Fruit fly (Drosophila melanogaster) whole organism, pupa: Measurements from ENCODE around the gene CG3764.

ENCODE experiments used
- CG10348 ChIP-seq: fragments of 200-800 bp; sonication (Bioruptor generic); IDR thresholded peaks from 2 replicates; pipeline ENCODE4 v1.3.6; 2022; ENCODE audit warnings: missing biosample characterization, missing genetic modification characterization
- CG12605 ChIP-seq: fragments of 200-800 bp; sonication (Bioruptor generic); IDR thresholded peaks from 2 replicates; pipeline ENCODE4 v1.3.6; 2022; ENCODE audit warnings: missing biosample characterization, missing genetic modification characterization
- CG13204 ChIP-seq: fragments of 200-800 bp; sonication (Bioruptor generic); optimal IDR thresholded peaks from 2 replicates; lab custom pipeline; 2018; ENCODE audit warnings: missing biosample characterization, mild to moderate bottlenecking, missing genetic modification characterization, moderate library complexity
- CG14655 ChIP-seq: fragments of 200-800 bp; sonication (Bioruptor generic); optimal IDR thresholded peaks from 3 replicates; lab custom pipeline; 2017; ENCODE audit warnings: mild to moderate bottlenecking, missing biosample characterization, missing genetic modification reagents, missing genetic modification characterization
- CG15710 ChIP-seq: fragments of 200-800 bp; sonication (Bioruptor generic); optimal IDR thresholded peaks from 2 replicates; lab custom pipeline; 2018; ENCODE audit warnings: missing biosample characterization, mild to moderate bottlenecking, missing genetic modification characterization, moderate library complexity
- CG17806 ChIP-seq: fragments of 200-800 bp; sonication (Bioruptor generic); optimal IDR thresholded peaks from 2 replicates; lab custom pipeline; 2018; ENCODE audit warnings: missing biosample characterization, mild to moderate bottlenecking, missing genetic modification characterization, moderate library complexity
- CG32121 ChIP-seq: fragments of 200-800 bp; sonication (Bioruptor generic); IDR thresholded peaks from 2 replicates; pipeline ENCODE4 v1.3.6; 2022; ENCODE audit warnings: missing biosample characterization, missing genetic modification characterization
- CG34367 ChIP-seq: fragments of 200-800 bp; sonication (Bioruptor generic); optimal IDR thresholded peaks from 2 replicates; lab custom pipeline; 2018; ENCODE audit warnings: missing biosample characterization, mild to moderate bottlenecking, missing genetic modification characterization
- CG4496 ChIP-seq: fragments of 200-800 bp; sonication (Bioruptor generic); IDR thresholded peaks from 3 replicates; pipeline ENCODE4 v1.3.6; 2022; ENCODE audit warnings: missing biosample characterization, missing genetic modification characterization
- CG8159 ChIP-seq: fragments of 200-800 bp; sonication (Bioruptor generic); optimal IDR thresholded peaks from 3 replicates; lab custom pipeline; 2018; ENCODE audit warnings: missing biosample characterization, mild to moderate bottlenecking, missing genetic modification characterization, moderate library complexity
- CG8301 ChIP-seq: fragments of 200-800 bp; sonication (Bioruptor generic); optimal IDR thresholded peaks from 2 replicates; lab custom pipeline; 2018; ENCODE audit warnings: missing biosample characterization, mild to moderate bottlenecking, missing genetic modification characterization
- CG9948 ChIP-seq: fragments of 200-800 bp; sonication (Bioruptor generic); optimal IDR thresholded peaks from 2 replicates; lab custom pipeline; 2018; ENCODE audit warnings: missing biosample characterization, mild to moderate bottlenecking, missing genetic modification characterization, moderate library complexity
- D1 ChIP-seq: fragments of 200-800 bp; sonication (Bioruptor generic); optimal IDR thresholded peaks from 2 replicates; lab custom pipeline; 2018; ENCODE audit warnings: missing biosample characterization, mild to moderate bottlenecking, missing genetic modification characterization, moderate library complexity
- EcR ChIP-seq: fragments of 200-800 bp; sonication (Bioruptor generic); optimal IDR thresholded peaks from 3 replicates; lab custom pipeline; 2019; ENCODE audit warnings: missing biosample characterization, missing genetic modification characterization, mild to moderate bottlenecking, moderate library complexity, missing genetic modification reagents
- Ets98B ChIP-seq: fragments of 200-800 bp; sonication (Bioruptor generic); IDR thresholded peaks from 2 replicates; pipeline ENCODE4 v1.3.6; 2022; ENCODE audit warnings: missing biosample characterization, missing genetic modification characterization
- Pif1A ChIP-seq: fragments of 200-800 bp; sonication (Bioruptor generic); optimal IDR thresholded peaks from 3 replicates; lab custom pipeline; 2016; ENCODE audit warnings: missing biosample characterization, missing genetic modification characterization
- Pif1B ChIP-seq: fragments of 200-800 bp; sonication (Bioruptor generic); optimal IDR thresholded peaks from 3 replicates; lab custom pipeline; 2016; ENCODE audit warnings: missing biosample characterization, missing genetic modification characterization
- Snoo ChIP-seq: fragments of 200-800 bp; sonication (Bioruptor generic); optimal IDR thresholded peaks from 3 replicates; lab custom pipeline; 2017; ENCODE audit warnings: missing biosample characterization, mild to moderate bottlenecking, missing genetic modification characterization, inconsistent platforms
- fd96Ca ChIP-seq: fragments of 200-800 bp; sonication (Bioruptor generic); IDR thresholded peaks from 3 replicates; pipeline ENCODE4 v1.3.6; 2022; ENCODE audit warnings: missing biosample characterization, missing genetic modification characterization
- gl ChIP-seq: fragments of 200-800 bp; sonication (Bioruptor generic); optimal IDR thresholded peaks from 2 replicates; lab custom pipeline; 2018; ENCODE audit warnings: missing biosample characterization, mild to moderate bottlenecking, missing genetic modification characterization
- rn ChIP-seq: fragments of 200-800 bp; sonication (Bioruptor generic); IDR thresholded peaks from 2 replicates; pipeline ENCODE4 v1.3.6; 2022; ENCODE audit warnings: missing biosample characterization, missing genetic modification characterization

Gene CG3764

dm6 chr3L:17022756-17023155 lies 10.4 kb upstream of the CG3764 start, which contains the start of gene CG6652:
TSS of gene CG6652 (minus strand) at chr3L:17022856.
- no peak for TF ChIP-seq CG32121
- no peak for TF ChIP-seq CG12605 (GFP tag; lab: Robert Waterston, UW)
- no peak for TF ChIP-seq CG10348 (GFP tag; lab: Robert Waterston, UW)
- no peak for TF ChIP-seq Ets98B
- no peak for TF ChIP-seq fd96Ca (GFP tag; lab: Robert Waterston, UW)
- no peak for TF ChIP-seq CG13204 (GFP tag; lab: Kevin White, UChicago)
- TF ChIP-seq, all 21 proteins: peak for 0

DNA sequence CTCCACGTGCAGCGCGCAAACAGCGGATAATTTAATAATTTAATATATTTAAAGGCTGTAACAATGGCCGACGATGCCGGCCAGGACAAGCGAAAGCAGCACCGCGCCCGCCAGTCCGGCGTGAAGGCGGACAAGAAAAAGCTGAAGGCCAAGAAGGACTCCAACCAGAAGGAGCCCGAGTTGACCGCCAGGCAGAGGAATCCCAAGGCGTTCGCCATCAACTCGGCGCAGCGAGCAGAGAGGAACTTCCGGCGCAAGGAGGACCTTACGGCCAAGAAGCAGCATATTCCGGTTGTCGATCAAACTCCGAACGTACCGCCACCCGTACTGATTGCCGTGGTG lies 4.2 kb upstream of the CG3764 start:
- no peak for TF ChIP-seq CG32121

DNA sequence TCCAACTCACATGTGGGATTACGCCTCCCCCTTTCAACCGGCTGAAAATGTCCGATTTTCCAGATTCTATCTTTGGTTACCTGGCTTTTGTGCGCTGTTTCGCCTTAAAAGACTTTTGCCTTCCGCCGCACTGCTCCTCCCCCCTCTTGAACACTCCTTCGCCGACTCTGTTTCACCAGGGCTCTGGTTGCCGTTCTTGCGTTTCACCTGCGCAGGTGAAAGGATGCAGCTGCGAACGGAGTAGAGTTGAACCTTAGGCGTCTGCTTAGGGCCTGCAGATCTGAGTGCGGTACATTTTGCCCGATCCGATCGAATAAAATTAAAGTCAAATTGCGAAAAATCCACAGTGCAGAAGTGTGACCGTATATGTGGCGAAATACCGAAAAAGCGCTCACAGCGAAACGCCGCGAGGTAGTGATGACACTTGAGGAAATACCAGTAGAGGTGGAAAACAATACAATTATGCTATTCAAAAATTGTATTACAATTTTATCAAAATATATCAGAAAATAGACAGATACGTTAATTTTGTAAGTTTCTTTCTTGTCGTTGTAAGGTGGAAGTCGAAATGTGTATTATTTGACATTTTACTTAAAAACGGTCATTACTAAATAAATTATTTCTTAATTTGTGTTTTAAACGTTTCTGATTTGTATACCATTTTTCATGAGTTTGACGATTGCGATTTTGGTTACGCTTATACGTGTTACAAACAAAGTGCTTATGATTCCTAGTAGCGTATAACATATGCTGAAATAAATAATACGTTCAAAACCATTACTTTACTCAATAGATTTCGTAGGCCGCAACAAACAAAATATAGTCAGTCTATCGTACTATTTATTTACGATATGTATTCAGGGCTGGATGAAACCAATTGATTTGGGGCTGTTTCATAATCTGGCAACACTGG lies 3.6 kb upstream of the CG3764 start, which contains the start of the genes CG6664 and CG7728:
TSS of gene CG6664 (minus strand) at position 518 of the 913 bp plus-strand sequence.
TSS of gene CG7728 (plus strand) at position 874 of the 913 bp plus-strand sequence.
- TF ChIP-seq Snoo (tag; lab: Kevin White, UChicago) (no peak), CG8159 (tag; lab: Kevin White, UChicago) (peak; percentile 63), CG14655 (GFP tag; lab: Kevin White, UChicago) (no peak), CG8301 (no peak), fd96Ca (GFP tag; lab: Robert Waterston, UW) (peak; percentile 37; the same call in 1 of the 3 replicates), D1 (tag; lab: Kevin White, UChicago) (no peak), CG17806 (peak; percentile 25), Pif1B (GFP tag; lab: Kevin White, UChicago) (no peak), gl (tag; lab: Kevin White, UChicago) (no peak), CG32121 (no peak), CG10348 (GFP tag; lab: Robert Waterston, UW) (no peak), CG4496 (GFP tag; lab: Robert Waterston, UW) (peak; percentile 57; the same call in 1 of the 3 replicates), CG12605 (GFP tag; lab: Robert Waterston, UW) (no peak), CG15710 (tag; lab: Kevin White, UChicago) (peak; percentile 44), CG13204 (GFP tag; lab: Kevin White, UChicago) (no peak), rn (GFP tag; lab: Robert Waterston, UW) (no peak), EcR (GFP tag; lab: Kevin White, UChicago) (no peak), CG34367 (peak; percentile 4), Ets98B (peak; percentile 23; the same call in 1 of the 2 replicates), CG9948 (tag; lab: Kevin White, UChicago) (peak; percentile 15)

- TF ChIP-seq fd96Ca (GFP tag; lab: Robert Waterston, UW) (no peak), CG14655 (GFP tag; lab: Kevin White, UChicago) (peak; percentile 51), CG13204 (GFP tag; lab: Kevin White, UChicago) (peak; percentile 61), D1 (tag; lab: Kevin White, UChicago) (no peak), CG4496 (GFP tag; lab: Robert Waterston, UW) (peak; percentile 31; the same call in 1 of the 3 replicates), Ets98B (no peak), Pif1B (GFP tag; lab: Kevin White, UChicago) (no peak), Snoo (tag; lab: Kevin White, UChicago) (no peak), CG34367 (no peak), CG32121 (0 out of 2 replicates have a peak, but pooled peaks have one; percentile 10), CG17806 (no peak), gl (tag; lab: Kevin White, UChicago) (no peak), CG8301 (peak; percentile 37)
These were observed 881 bp downstream of the CG3764 start for dm6 chr3L:17011351-17012016.

- TF ChIP-seq rn (GFP tag; lab: Robert Waterston, UW), result no peak
- TF ChIP-seq fd96Ca (GFP tag; lab: Robert Waterston, UW), result peak; percentile 57; the same call in 2 of the 3 replicates
- no peak for TF ChIP-seq D1 (tag; lab: Kevin White, UChicago)
- TF ChIP-seq CG8159 (tag; lab: Kevin White, UChicago), result peak; percentile 49
- TF ChIP-seq Ets98B, result no peak; the same call in none of the 2 replicates
- TF ChIP-seq Pif1B (GFP tag; lab: Kevin White, UChicago), result no peak
- peak; percentile 35 for TF ChIP-seq CG14655 (GFP tag; lab: Kevin White, UChicago)
- peak; percentile 24 for TF ChIP-seq CG15710 (tag; lab: Kevin White, UChicago)
- peak; percentile 56 for TF ChIP-seq CG32121
- peak; percentile 38 for TF ChIP-seq CG13204 (GFP tag; lab: Kevin White, UChicago)
- no peak for TF ChIP-seq Pif1A (GFP tag; lab: Kevin White, UChicago)
- peak; percentile 57 for TF ChIP-seq EcR (GFP tag; lab: Kevin White, UChicago)
- no peak for TF ChIP-seq CG12605 (GFP tag; lab: Robert Waterston, UW)
- peak; percentile 50 for TF ChIP-seq Snoo (tag; lab: Kevin White, UChicago)
- no peak for TF ChIP-seq CG17806
- peak; percentile 23 for TF ChIP-seq CG9948 (tag; lab: Kevin White, UChicago)
These were observed 1.7 kb downstream of the CG3764 start for dm6 chr3L:17010492-17011303.
